Worm (Caenorhabditis elegans): ENCODE measurements around the gene Y40B10A.11.

Gene Y40B10A.11

ce11 chrV:2050790-2051189, 617 bp downstream of the Y40B10A.11 start:
- no peak for TF ChIP-seq tab-1 (GFP tag; IDR thresholded peaks at IDR 0.05)
- 0 out of 2 replicates have a peak, but pooled peaks have one; percentile 41 for TF ChIP-seq ztf-23 (GFP tag; IDR thresholded peaks at IDR 0.05)
- no peak for TF ChIP-seq klf-2 (GFP tag; conservative IDR thresholded peaks at IDR 0.05)
- TF ChIP-seq med-1 (GFP tag; optimal IDR thresholded peaks at IDR 0.05; ENCODE audit: insufficient read depth): no peak
- no peak for TF ChIP-seq cog-1 (tag; optimal IDR thresholded peaks at IDR 0.05)
- no peak for TF ChIP-seq ztf-29 (GFP tag; IDR thresholded peaks at IDR 0.05)

DNA sequence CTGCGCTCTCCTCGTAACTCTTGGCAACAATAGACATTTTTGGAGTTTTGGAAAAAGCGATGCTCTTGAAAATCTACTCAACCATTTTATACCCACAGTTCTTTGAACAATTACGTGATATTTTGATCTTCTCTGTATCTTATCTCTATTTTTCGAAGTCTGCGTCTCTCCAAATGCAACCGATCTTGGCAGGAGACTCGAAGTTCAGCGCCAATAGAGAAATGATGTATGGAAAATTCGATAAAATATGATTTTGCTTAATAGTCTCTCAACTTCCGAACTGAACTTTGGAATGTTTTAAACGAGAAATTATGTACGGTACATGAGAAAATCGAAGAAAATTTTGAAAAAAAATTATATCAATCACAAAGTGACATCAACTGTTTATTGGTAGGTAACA, 1.3 kb downstream of the Y40B10A.11 start, which contains the start of gene comt-4:
TSS of gene comt-4 (minus strand) at position 50 of the 400 bp plus-strand sequence.
- TF ChIP-seq flt-1 (GFP tag; IDR thresholded peaks at IDR 0.05) (no peak), tab-1 (GFP tag; IDR thresholded peaks at IDR 0.05) (no peak), ztf-23 (GFP tag; IDR thresholded peaks at IDR 0.05) (no peak)

DNA sequence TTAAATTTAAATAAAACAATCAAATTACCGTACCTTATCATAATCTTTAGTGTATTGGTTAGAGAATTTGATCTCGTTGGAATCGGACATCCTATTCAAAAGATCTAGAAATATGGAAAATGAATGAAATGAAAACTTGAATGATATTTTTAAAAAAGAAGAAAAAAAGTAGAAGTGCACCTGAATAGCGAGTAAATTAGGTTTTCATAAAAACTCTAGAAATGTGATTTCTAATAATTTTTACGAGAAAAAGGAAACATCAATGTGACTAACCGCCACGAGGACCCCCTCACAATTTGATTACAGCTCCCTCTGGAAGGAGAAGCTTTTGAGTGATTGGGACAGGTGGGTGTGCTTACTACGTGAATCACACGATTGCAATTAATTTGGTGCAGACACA, 5.5 kb downstream of the Y40B10A.11 start, which contains the start of gene Y40B10A.5:
TSS of gene Y40B10A.5 (minus strand) at position 101 of the 400 bp plus-strand sequence.
- no peak for TF ChIP-seq ref-1 (GFP tag; conservative IDR thresholded peaks at IDR 0.05)
- no peak for TF ChIP-seq tab-1 (GFP tag; IDR thresholded peaks at IDR 0.05)
- TF ChIP-seq cog-1 (tag; optimal IDR thresholded peaks at IDR 0.05): no peak
- no peak for TF ChIP-seq ztf-23 (GFP tag; IDR thresholded peaks at IDR 0.05)
- TF ChIP-seq T22C8.4 (GFP tag; IDR thresholded peaks at IDR 0.05): no peak
- no peak for TF ChIP-seq flt-1 (GFP tag; IDR thresholded peaks at IDR 0.05)
- no peak for TF ChIP-seq klf-2 (GFP tag; conservative IDR thresholded peaks at IDR 0.05)

DNA sequence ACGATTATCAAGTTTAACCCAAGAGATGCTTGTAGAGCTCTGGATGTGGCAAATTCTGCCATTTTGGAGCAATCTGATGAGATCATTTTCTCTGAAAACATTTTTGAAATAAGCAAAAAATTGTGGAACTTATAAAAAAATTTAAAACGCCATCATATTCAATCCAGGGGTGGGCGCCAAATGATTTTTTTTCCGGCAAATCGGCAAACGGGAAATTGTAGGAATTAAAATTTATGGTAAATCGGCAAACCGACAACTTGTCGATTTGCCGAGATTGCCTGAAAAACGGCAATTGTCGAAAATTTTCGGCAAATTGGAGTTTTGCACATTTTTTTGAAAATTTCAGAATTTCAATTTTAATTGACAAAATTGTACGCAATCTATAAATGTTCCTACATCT, 15.9 kb downstream of the Y40B10A.11 start, which contains the start of gene srab-23:
TSS of gene srab-23 (minus strand) at position 101 of the 400 bp plus-strand sequence.
- TF ChIP-seq ref-1 (GFP tag; conservative IDR thresholded peaks at IDR 0.05) (no peak), cog-1 (tag; optimal IDR thresholded peaks at IDR 0.05) (no peak), flt-1 (GFP tag; IDR thresholded peaks at IDR 0.05) (no peak)

- TF ChIP-seq cog-1 (tag; optimal IDR thresholded peaks at IDR 0.05) (no peak), ztf-23 (GFP tag; IDR thresholded peaks at IDR 0.05) (no peak), klf-2 (GFP tag; conservative IDR thresholded peaks at IDR 0.05) (no peak), tab-1 (GFP tag; IDR thresholded peaks at IDR 0.05) (no peak), flt-1 (GFP tag; IDR thresholded peaks at IDR 0.05) (no peak), ref-1 (GFP tag; conservative IDR thresholded peaks at IDR 0.05) (no peak)
Measured at ce11 chrV:2031454-2031853, 20.0 kb downstream of the Y40B10A.11 start, which contains the start of gene hil-6. Gene hil-6 (minus strand): TSS chrV:2031554.

ce11 chrV:2030661-2031060, 20.7 kb downstream of the Y40B10A.11 start:
- TF ChIP-seq med-1 (GFP tag; optimal IDR thresholded peaks at IDR 0.05; ENCODE audit: insufficient read depth): no peak
- no peak for TF ChIP-seq klf-2 (GFP tag; conservative IDR thresholded peaks at IDR 0.05)
- TF ChIP-seq ztf-29 (GFP tag; IDR thresholded peaks at IDR 0.05): no peak
- no peak for TF ChIP-seq cog-1 (tag; optimal IDR thresholded peaks at IDR 0.05)
- TF ChIP-seq ref-1 (GFP tag; conservative IDR thresholded peaks at IDR 0.05): no peak
- no peak for TF ChIP-seq flt-1 (GFP tag; IDR thresholded peaks at IDR 0.05)
- TF ChIP-seq T22C8.4 (GFP tag; IDR thresholded peaks at IDR 0.05): no peak
- no peak for TF ChIP-seq ztf-23 (GFP tag; IDR thresholded peaks at IDR 0.05)
- no peak for TF ChIP-seq tab-1 (GFP tag; IDR thresholded peaks at IDR 0.05)

DNA sequence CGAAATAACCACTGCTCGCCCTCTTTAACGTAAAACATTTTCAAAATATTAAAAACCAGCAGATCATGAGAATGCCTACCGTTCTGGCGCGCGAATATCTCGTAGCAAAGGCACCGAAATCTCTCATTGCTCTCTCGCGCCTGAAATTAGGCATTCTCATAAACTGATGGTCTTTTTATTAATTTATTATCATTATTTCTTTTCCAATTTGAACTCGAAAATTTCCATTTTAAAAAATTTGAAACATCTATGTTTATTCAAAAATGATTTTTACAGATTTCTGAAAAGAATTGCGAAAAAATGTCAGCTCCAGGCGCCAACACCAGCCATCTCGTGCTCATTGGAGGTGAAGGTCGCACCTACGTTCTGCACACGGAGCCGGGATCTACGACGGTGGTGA, 21.5 kb downstream of the Y40B10A.11 start, which contains the start of gene F59A7.12:
TSS of gene F59A7.12 (plus strand) at position 301 of the 400 bp plus-strand sequence.
- TF ChIP-seq ref-1 (GFP tag; conservative IDR thresholded peaks at IDR 0.05): no peak
- TF ChIP-seq flt-1 (GFP tag; IDR thresholded peaks at IDR 0.05): no peak
- TF ChIP-seq cog-1 (tag; optimal IDR thresholded peaks at IDR 0.05): no peak
- no peak for TF ChIP-seq ztf-23 (GFP tag; IDR thresholded peaks at IDR 0.05)
- TF ChIP-seq T22C8.4 (GFP tag; IDR thresholded peaks at IDR 0.05): no peak
- no peak for TF ChIP-seq ztf-29 (GFP tag; IDR thresholded peaks at IDR 0.05)
- no peak for TF ChIP-seq tab-1 (GFP tag; IDR thresholded peaks at IDR 0.05)
- TF ChIP-seq klf-2 (GFP tag; conservative IDR thresholded peaks at IDR 0.05): no peak
- no peak for TF ChIP-seq med-1 (GFP tag; optimal IDR thresholded peaks at IDR 0.05; ENCODE audit: insufficient read depth)

DNA sequence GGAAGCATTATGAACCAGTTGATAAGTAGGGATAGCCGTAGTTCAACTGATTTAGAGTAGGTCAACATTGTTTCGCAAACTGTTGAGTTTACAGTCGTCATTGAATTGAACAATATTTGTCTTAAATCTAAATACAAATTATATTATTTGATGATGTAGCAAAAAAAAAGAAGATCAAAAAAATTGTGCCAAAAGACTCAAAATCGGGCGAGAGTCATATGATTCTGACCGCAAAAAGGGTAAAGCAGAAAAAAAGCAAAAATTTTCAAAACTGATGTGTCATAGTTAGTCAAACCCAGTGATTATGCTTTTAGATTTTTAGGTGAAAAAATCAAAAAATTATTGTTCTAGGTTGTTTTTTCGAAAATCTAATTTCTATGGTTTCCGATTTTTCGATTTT, 23.6 kb downstream of the Y40B10A.11 start, which contains the start of gene srab-13:
TSS of gene srab-13 (minus strand) at position 101 of the 400 bp plus-strand sequence.
- TF ChIP-seq flt-1 (GFP tag; IDR thresholded peaks at IDR 0.05): no peak
- no peak for TF ChIP-seq tab-1 (GFP tag; IDR thresholded peaks at IDR 0.05)
- no peak for TF ChIP-seq cog-1 (tag; optimal IDR thresholded peaks at IDR 0.05)
- no peak for TF ChIP-seq klf-2 (GFP tag; conservative IDR thresholded peaks at IDR 0.05)
- TF ChIP-seq T22C8.4 (GFP tag; IDR thresholded peaks at IDR 0.05): no peak
- no peak for TF ChIP-seq med-1 (GFP tag; optimal IDR thresholded peaks at IDR 0.05; ENCODE audit: insufficient read depth)
- TF ChIP-seq ref-1 (GFP tag; conservative IDR thresholded peaks at IDR 0.05): no peak
- TF ChIP-seq ztf-23 (GFP tag; IDR thresholded peaks at IDR 0.05): no peak
- TF ChIP-seq ztf-29 (GFP tag; IDR thresholded peaks at IDR 0.05): no peak

DNA sequence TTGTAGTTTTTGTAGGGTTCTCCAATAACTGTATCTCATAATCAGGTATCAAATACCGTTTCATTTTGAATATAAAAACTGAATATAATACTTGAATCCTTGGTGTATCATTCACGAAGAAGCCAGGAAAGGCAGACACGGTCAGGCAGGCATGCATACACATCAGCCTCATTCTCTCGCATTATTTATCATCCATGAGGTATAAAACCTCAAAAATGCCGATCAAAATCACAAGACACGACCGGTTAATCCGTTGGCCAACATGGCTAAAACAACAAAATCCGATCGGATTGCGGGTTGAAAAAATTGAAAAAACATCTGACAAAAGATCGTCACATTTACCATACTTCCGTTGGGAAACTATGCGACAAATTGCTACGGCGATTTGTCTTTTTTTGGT, 29.0 kb downstream of the Y40B10A.11 start, which contains the start of gene F59A7.5:
TSS of gene F59A7.5 (plus strand) at position 301 of the 400 bp plus-strand sequence.
- TF ChIP-seq T22C8.4 (GFP tag; IDR thresholded peaks at IDR 0.05) (no peak), ref-1 (GFP tag; conservative IDR thresholded peaks at IDR 0.05) (no peak), ztf-29 (GFP tag; IDR thresholded peaks at IDR 0.05) (no peak), tab-1 (GFP tag; IDR thresholded peaks at IDR 0.05) (no peak), med-1 (GFP tag; optimal IDR thresholded peaks at IDR 0.05; ENCODE audit: insufficient read depth) (no peak), klf-2 (GFP tag; conservative IDR thresholded peaks at IDR 0.05) (no peak), flt-1 (GFP tag; IDR thresholded peaks at IDR 0.05) (no peak), ztf-23 (GFP tag; IDR thresholded peaks at IDR 0.05) (no peak), cog-1 (tag; optimal IDR thresholded peaks at IDR 0.05) (no peak)

DNA sequence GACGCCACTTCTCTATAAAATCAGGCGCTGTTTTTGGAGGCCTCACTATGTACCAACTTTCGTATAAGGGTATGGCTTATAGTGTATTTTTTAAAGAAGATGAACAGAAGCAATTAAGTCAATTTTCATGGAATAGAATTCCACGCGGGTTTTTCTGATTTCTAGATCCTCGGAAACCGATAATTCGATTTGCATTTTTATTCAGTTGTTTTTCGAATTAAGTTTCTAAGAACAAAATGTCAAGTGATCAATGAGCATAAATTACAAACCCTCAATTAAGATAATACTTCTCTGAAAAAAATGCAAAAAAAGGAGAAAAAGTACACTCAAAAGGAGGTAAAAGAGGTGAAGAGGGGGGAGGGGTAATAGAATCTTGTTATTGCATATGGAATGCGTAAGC, 30.1 kb downstream of the Y40B10A.11 start:
- TF ChIP-seq cog-1 (tag; optimal IDR thresholded peaks at IDR 0.05) (no peak), ztf-29 (GFP tag; IDR thresholded peaks at IDR 0.05) (no peak), flt-1 (GFP tag; IDR thresholded peaks at IDR 0.05) (no peak), med-1 (GFP tag; optimal IDR thresholded peaks at IDR 0.05; ENCODE audit: insufficient read depth) (no peak)
